Fruit fly (Drosophila melanogaster): ENCODE results near the gene CG11630.

dm6 chr2L:21758067-21758398 lies 25.8 kb downstream of the CG11630 start:
- TF ChIP-seq psq (optimal IDR thresholded peaks at IDR 0.05) (no peak), Myc (optimal IDR thresholded peaks at IDR 0.05) (no peak), ttk (optimal IDR thresholded peaks at IDR 0.05) (no peak), Sin3A (optimal IDR thresholded peaks at IDR 0.05) (no peak), h (optimal IDR thresholded peaks at IDR 0.05) (no peak)

Measured in Kc167 (cell line).